Fruit fly (Drosophila melanogaster): Measurements from ENCODE around the gene CG42673.

The CG42673 gene

dm6 chr3L:9567748-9568147 lies 20.7 kb downstream of the CG42673 start:
- no peak for TF ChIP-seq noc (tag; optimal IDR thresholded peaks at IDR 0.05)

- TF ChIP-seq noc (tag; optimal IDR thresholded peaks at IDR 0.05) = no peak
These were observed 22.2 kb downstream of the CG42673 start for dm6 chr3L:9569194-9569593.

- no peak for TF ChIP-seq noc (tag; optimal IDR thresholded peaks at IDR 0.05)
These were observed 22.8 kb downstream of the CG42673 start for dm6 chr3L:9569849-9570248.

- no peak for TF ChIP-seq noc (tag; optimal IDR thresholded peaks at IDR 0.05)
These were observed 24.6 kb downstream of the CG42673 start for dm6 chr3L:9571629-9572028.

dm6 chr3L:9583388-9583787 lies 36.4 kb downstream of the CG42673 start:
- no peak for TF ChIP-seq noc (tag; optimal IDR thresholded peaks at IDR 0.05)

- TF ChIP-seq noc (tag; optimal IDR thresholded peaks at IDR 0.05) = no peak
These were observed 50.4 kb downstream of the CG42673 start, which contains the start of gene Tmc for dm6 chr3L:9597464-9597863. Gene Tmc (plus strand): TSS chr3L:9597764.

- no peak for TF ChIP-seq noc (tag; optimal IDR thresholded peaks at IDR 0.05)
These were observed 51.7 kb downstream of the CG42673 start, which contains the start of gene CG3222 for dm6 chr3L:9598688-9599087. Gene CG3222 (plus strand): TSS chr3L:9598988.

- TF ChIP-seq noc (tag; optimal IDR thresholded peaks at IDR 0.05) = no peak
These were observed 54.2 kb downstream of the CG42673 start, which contains the start of the genes CG3088 and CG3306 for dm6 chr3L:9601225-9601624. Gene CG3088 (minus strand): TSS chr3L:9601325. Gene CG3306 (plus strand): TSS chr3L:9601523.

dm6 chr3L:9613960-9614588 lies 67.1 kb downstream of the CG42673 start:
- no peak for TF ChIP-seq noc (tag; optimal IDR thresholded peaks at IDR 0.05)

dm6 chr3L:9614589-9615442 lies 67.8 kb downstream of the CG42673 start, which contains the start of gene LanB2:
Gene LanB2 (plus strand): TSS chr3L:9614914.
- TF ChIP-seq noc (tag; optimal IDR thresholded peaks at IDR 0.05) = peak; percentile 37

- TF ChIP-seq noc (tag; optimal IDR thresholded peaks at IDR 0.05) = peak; percentile 33
These were observed 68.6 kb downstream of the CG42673 start for dm6 chr3L:9615443-9616141.

dm6 chr3L:9624014-9624413 lies 77.0 kb downstream of the CG42673 start, which contains the start of gene CG3335:
Gene CG3335 (plus strand): TSS chr3L:9624237.
- no peak for TF ChIP-seq noc (tag; optimal IDR thresholded peaks at IDR 0.05)

- no peak for TF ChIP-seq noc (tag; optimal IDR thresholded peaks at IDR 0.05)
These were observed 81.4 kb downstream of the CG42673 start, which contains the start of gene Cyp40 for dm6 chr3L:9628376-9628775. Gene Cyp40 (plus strand): TSS chr3L:9628676.

dm6 chr3L:9629093-9629492 lies 82.1 kb downstream of the CG42673 start, which contains the start of gene Or67b:
Gene Or67b (minus strand): TSS chr3L:9629193.
- no peak for TF ChIP-seq noc (tag; optimal IDR thresholded peaks at IDR 0.05)

dm6 chr3L:9629910-9630309 lies 82.9 kb downstream of the CG42673 start:
- no peak for TF ChIP-seq noc (tag; optimal IDR thresholded peaks at IDR 0.05)

dm6 chr3L:9637812-9638211 lies 90.8 kb downstream of the CG42673 start, which contains the start of gene CG8329:
Gene CG8329 (plus strand): TSS chr3L:9638112.
- no peak for TF ChIP-seq noc (tag; optimal IDR thresholded peaks at IDR 0.05)
